Fruit fly (Drosophila melanogaster) whole organism, embryonic: ENCODE measurements around the gene HemK1.

Experiments
- Asciz ChIP-seq: fragments of 200-800 bp; sonication (Bioruptor generic); optimal IDR thresholded peaks from 2 replicates; lab custom pipeline; 2017; ENCODE audit warnings: missing biosample characterization, mild to moderate bottlenecking, missing genetic modification characterization, missing genetic modification reagents
- CG10147 ChIP-seq: fragments of 200-800 bp; sonication (Bioruptor generic); optimal IDR thresholded peaks from 2 replicates; lab custom pipeline; 2019; ENCODE audit warnings: missing biosample characterization, mild to moderate bottlenecking, missing genetic modification characterization, moderate library complexity
- CG11695 ChIP-seq: fragments of 200-800 bp; sonication (Bioruptor generic); IDR thresholded peaks from 3 replicates; pipeline ENCODE4 v1.3.6; 2022; ENCODE audit warnings: missing biosample characterization, missing genetic modification characterization
- CG12942 ChIP-seq: fragments of 200-800 bp; sonication (Bioruptor generic); optimal IDR thresholded peaks from 3 replicates; lab custom pipeline; 2016; ENCODE audit warnings: missing biosample characterization, missing genetic modification characterization
- CG13296 ChIP-seq: fragments of 200-800 bp; sonication (Bioruptor generic); optimal IDR thresholded peaks from 3 replicates; lab custom pipeline; 2018; ENCODE audit warnings: missing biosample characterization, mild to moderate bottlenecking, missing genetic modification characterization
- CG15514 ChIP-seq: fragments of 200-800 bp; sonication (Bioruptor generic); optimal IDR thresholded peaks from 3 replicates; lab custom pipeline; 2017; ENCODE audit warnings: missing biosample characterization, missing genetic modification characterization, mild to moderate bottlenecking, moderate library complexity, missing genetic modification reagents
- CG1603 ChIP-seq: fragments of 200-800 bp; sonication (Bioruptor generic); optimal IDR thresholded peaks from 2 replicates; lab custom pipeline; 2019; ENCODE audit warnings: missing biosample characterization, mild to moderate bottlenecking, missing genetic modification characterization, moderate library complexity
- CG17829 ChIP-seq: fragments of 200-800 bp; optimal IDR thresholded peaks from 2 replicates; lab custom pipeline; 2019; ENCODE audit warnings: missing biosample characterization, mild to moderate bottlenecking, missing genetic modification characterization, moderate library complexity
- CG18262 ChIP-seq: fragments of 200-800 bp; optimal IDR thresholded peaks from 3 replicates; lab custom pipeline; 2019; ENCODE audit warnings: missing biosample characterization, mild to moderate bottlenecking, missing genetic modification characterization, moderate library complexity
- CG18599 ChIP-seq: fragments of 200-800 bp; sonication (Bioruptor generic); optimal IDR thresholded peaks from 3 replicates; lab custom pipeline; 2017; ENCODE audit warnings: missing biosample characterization, missing genetic modification characterization, mild to moderate bottlenecking, moderate library complexity, missing genetic modification reagents
- CG2120 ChIP-seq: fragments of 200-800 bp; sonication (Bioruptor generic); optimal IDR thresholded peaks from 3 replicates; lab custom pipeline; 2016; ENCODE audit warnings: missing biosample characterization, missing genetic modification characterization
- CG2875 ChIP-seq: fragments of 200-800 bp; sonication (Bioruptor generic); optimal IDR thresholded peaks from 2 replicates; lab custom pipeline; 2017; ENCODE audit warnings: missing biosample characterization, mild to moderate bottlenecking, missing genetic modification characterization, missing genetic modification reagents
- CG3281 ChIP-seq: fragments of 200-800 bp; sonication (Bioruptor generic); optimal IDR thresholded peaks from 3 replicates; lab custom pipeline; 2017; ENCODE audit warnings: missing biosample characterization, mild to moderate bottlenecking, missing genetic modification characterization
- CG34376 ChIP-seq: fragments of 200-800 bp; sonication (Bioruptor generic); optimal IDR thresholded peaks from 2 replicates; lab custom pipeline; 2018; ENCODE audit warnings: missing biosample characterization, mild to moderate bottlenecking, missing genetic modification characterization
- CG34422 ChIP-seq: fragments of 200-800 bp; sonication (Bioruptor generic); IDR thresholded peaks from 3 replicates; pipeline ENCODE4 v1.3.6; 2022; ENCODE audit warnings: missing biosample characterization, missing genetic modification characterization
- CG4404 ChIP-seq: fragments of 200-800 bp; sonication (Bioruptor generic); IDR thresholded peaks from 2 replicates; pipeline ENCODE4 v1.3.6; 2022; ENCODE audit warnings: missing biosample characterization, missing genetic modification characterization
- CG4730 ChIP-seq: fragments of 200-800 bp; sonication (Bioruptor generic); IDR thresholded peaks from 2 replicates; pipeline ENCODE4 v1.3.6; 2022; ENCODE audit warnings: missing biosample characterization, missing genetic modification characterization
- CG7372 ChIP-seq: fragments of 200-800 bp; sonication (Bioruptor generic); IDR thresholded peaks from 2 replicates; pipeline ENCODE4 v1.3.6; 2022; ENCODE audit warnings: missing biosample characterization, missing genetic modification characterization
- CG7928 ChIP-seq: fragments of 200-800 bp; sonication (Bioruptor generic); optimal IDR thresholded peaks from 2 replicates; lab custom pipeline; 2017; ENCODE audit warnings: missing biosample characterization, mild to moderate bottlenecking, missing genetic modification characterization
- CG8388 ChIP-seq: fragments of 200-800 bp; sonication (Bioruptor generic); optimal IDR thresholded peaks from 2 replicates; lab custom pipeline; 2019; ENCODE audit warnings: missing biosample characterization, mild to moderate bottlenecking, missing genetic modification characterization, moderate library complexity
- Camta ChIP-seq: fragments of 200-800 bp; sonication (Bioruptor generic); optimal IDR thresholded peaks from 2 replicates; lab custom pipeline; 2016; ENCODE audit warnings: missing biosample characterization, missing genetic modification characterization
- CkIIα-i1 ChIP-seq: fragments of 200-800 bp; sonication (Bioruptor generic); IDR thresholded peaks from 2 replicates; pipeline ENCODE4 v1.3.6; 2022; ENCODE audit warnings: missing biosample characterization, missing genetic modification characterization
- D ChIP-seq, 2 experiments: fragments of 200-800 bp in 1 of 2; fragments of >200 bp in 1 of 2; sonication (Bioruptor generic) in 1 of 2; optimal IDR thresholded peaks; 2 replicates in 1 of 2; 3 replicates in 1 of 2; lab custom pipeline; 2017; ENCODE audit warnings: mild to moderate bottlenecking in 1 of 2, missing biosample characterization in 1 of 2, missing genetic modification characterization in 1 of 2, missing genetic modification reagents in 1 of 2
- Dbx ChIP-seq: fragments of 200-800 bp; sonication (Bioruptor generic); IDR thresholded peaks from 3 replicates; pipeline ENCODE4 v1.3.6; 2022; ENCODE audit warnings: missing biosample characterization, missing genetic modification characterization
- Dref ChIP-seq: fragments of 200-800 bp; sonication (Bioruptor generic); IDR thresholded peaks from 2 replicates; pipeline ENCODE4 v1.3.6; 2022; ENCODE audit warnings: missing biosample characterization, missing genetic modification characterization
- E2f2 ChIP-seq: fragments of 200-800 bp; sonication (Bioruptor generic); IDR thresholded peaks from 2 replicates; pipeline ENCODE4 v1.3.6; 2022; ENCODE audit warnings: missing biosample characterization, missing genetic modification characterization
- H2.0 ChIP-seq: fragments of 200-800 bp; sonication (Bioruptor generic); IDR thresholded peaks from 2 replicates; pipeline ENCODE4 v1.3.6; 2022; ENCODE audit warnings: missing biosample characterization, missing genetic modification characterization
- Hand ChIP-seq: fragments of 200-800 bp; sonication (Bioruptor generic); optimal IDR thresholded peaks from 2 replicates; lab custom pipeline; 2017; ENCODE audit warnings: mild to moderate bottlenecking, missing biosample characterization, missing genetic modification reagents, missing genetic modification characterization
- Mad ChIP-seq: fragments of 200-800 bp; sonication (Bioruptor generic); optimal IDR thresholded peaks from 2 replicates; lab custom pipeline; 2016; ENCODE audit warnings: missing biosample characterization, missing genetic modification characterization
- NC2α ChIP-seq: fragments of 200-800 bp; sonication (Bioruptor generic); optimal IDR thresholded peaks from 2 replicates; lab custom pipeline; 2016; ENCODE audit warnings: missing biosample characterization, missing genetic modification characterization
- Sry-δ ChIP-seq: fragments of 200-800 bp; sonication (Bioruptor generic); optimal IDR thresholded peaks from 2 replicates; lab custom pipeline; 2016; ENCODE audit warnings: missing biosample characterization, missing genetic modification characterization
- abd-A ChIP-seq: fragments of 200-800 bp; sonication (Bioruptor generic); optimal IDR thresholded peaks from 3 replicates; lab custom pipeline; 2019; ENCODE audit warnings: missing biosample characterization, mild to moderate bottlenecking, missing genetic modification characterization, moderate library complexity
- aop ChIP-seq: fragments of 200-800 bp; sonication (Bioruptor generic); IDR thresholded peaks from 2 replicates; pipeline ENCODE4 v1.3.6; 2022; ENCODE audit warnings: missing biosample characterization, missing genetic modification characterization
- bbx ChIP-seq: fragments of 200-800 bp; sonication (Bioruptor generic); IDR thresholded peaks from 2 replicates; pipeline ENCODE4 v1.3.6; 2022; ENCODE audit warnings: missing biosample characterization, missing genetic modification characterization; ENCODE audit not compliant: partially characterized antibody
- chm ChIP-seq: fragments of 200-800 bp; sonication (Bioruptor generic); IDR thresholded peaks from 2 replicates; pipeline ENCODE4 v1.3.6; 2022; ENCODE audit warnings: missing biosample characterization, missing genetic modification characterization
- chn ChIP-seq: fragments of 200-800 bp; sonication (Bioruptor generic); optimal IDR thresholded peaks from 2 replicates; lab custom pipeline; 2016; ENCODE audit warnings: missing biosample characterization, missing genetic modification characterization
- corto ChIP-seq: fragments of 200-800 bp; sonication (Bioruptor generic); optimal IDR thresholded peaks from 2 replicates; lab custom pipeline; 2016; ENCODE audit warnings: missing biosample characterization, mild to moderate bottlenecking, missing genetic modification characterization, moderate library complexity
- danr ChIP-seq: fragments of 200-800 bp; sonication (Bioruptor generic); IDR thresholded peaks from 2 replicates; pipeline ENCODE4 v1.3.6; 2022; ENCODE audit warnings: missing biosample characterization, missing genetic modification characterization
- disco-r ChIP-seq: fragments of 200-800 bp; sonication (Bioruptor generic); optimal IDR thresholded peaks from 2 replicates; lab custom pipeline; 2016; ENCODE audit warnings: missing biosample characterization, missing genetic modification characterization
- fd64A ChIP-seq: fragments of 200-800 bp; sonication (Bioruptor generic); optimal IDR thresholded peaks from 3 replicates; lab custom pipeline; 2018; ENCODE audit warnings: missing biosample characterization, mild to moderate bottlenecking, missing genetic modification characterization
- ham ChIP-seq: fragments of 200-800 bp; sonication (Bioruptor generic); IDR thresholded peaks from 2 replicates; pipeline ENCODE4 v1.3.6; 2022; ENCODE audit warnings: missing biosample characterization, missing genetic modification characterization
- nmo ChIP-seq: fragments of 200-800 bp; sonication (Bioruptor generic); optimal IDR thresholded peaks from 2 replicates; lab custom pipeline; 2018; ENCODE audit warnings: missing biosample characterization, mild to moderate bottlenecking, missing genetic modification characterization, moderate library complexity
- p53 ChIP-seq: fragments of 200-800 bp; sonication (Bioruptor generic); optimal IDR thresholded peaks from 2 replicates; lab custom pipeline; 2016; ENCODE audit warnings: missing biosample characterization, missing genetic modification characterization
- run ChIP-seq: fragments of 200-800 bp; sonication (Bioruptor generic); optimal IDR thresholded peaks from 3 replicates; lab custom pipeline; 2018; ENCODE audit warnings: missing biosample characterization, mild to moderate bottlenecking, missing genetic modification characterization
- sim ChIP-seq: fragments of 200-800 bp; sonication (Bioruptor generic); IDR thresholded peaks from 2 replicates; pipeline ENCODE4 v1.3.6; 2022; ENCODE audit warnings: missing biosample characterization, missing genetic modification characterization
- slou ChIP-seq: fragments of 200-800 bp; sonication (Bioruptor generic); optimal IDR thresholded peaks from 3 replicates; lab custom pipeline; 2016; ENCODE audit warnings: missing biosample characterization, missing genetic modification characterization
- sna ChIP-seq: fragments of 200-800 bp; sonication (Bioruptor generic); IDR thresholded peaks from 2 replicates; pipeline ENCODE4 v1.3.6; 2022; ENCODE audit warnings: missing biosample characterization, missing genetic modification characterization; ENCODE audit not compliant: partially characterized antibody
- vvl ChIP-seq: fragments of 200-800 bp; sonication (Bioruptor generic); IDR thresholded peaks from 2 replicates; pipeline ENCODE4 v1.3.6; 2022; ENCODE audit warnings: missing biosample characterization, missing genetic modification characterization

The HemK1 gene

DNA sequence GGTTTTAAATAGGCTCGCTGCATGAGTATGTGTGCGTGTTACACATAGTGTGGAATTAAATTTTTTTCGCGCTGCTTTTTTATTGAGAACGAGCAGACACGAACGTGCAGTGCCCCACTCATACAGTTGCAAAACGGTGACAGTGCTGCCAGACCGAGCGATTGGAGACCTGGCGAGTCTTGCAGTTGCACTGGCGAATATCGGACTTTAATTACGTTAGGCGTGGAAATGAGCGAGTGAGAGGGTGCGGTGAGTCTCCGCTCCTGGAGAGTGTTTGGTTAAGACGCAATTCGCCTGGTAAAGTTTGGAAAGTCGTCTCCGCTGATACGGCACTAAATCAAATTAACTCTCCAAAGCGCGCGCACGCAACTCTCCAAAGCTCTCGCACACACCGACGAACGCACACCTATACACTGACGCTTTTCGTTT lies 13.8 kb upstream of the HemK1 start (continued):
- no peak for TF ChIP-seq CG10147 (GFP tag; lab: Kevin White, UChicago)
- TF ChIP-seq run (tag; lab: Kevin White, UChicago), result no peak
- no peak for TF ChIP-seq CG4404 (GFP tag; lab: Robert Waterston, UW)
- peak; percentile 26 for TF ChIP-seq D (optimal IDR thresholded peaks at IDR 0.05; lab: Kevin White, UChicago)
- no peak for TF ChIP-seq D (GFP tag; optimal IDR thresholded peaks at IDR 0.05; lab: Kevin White, UChicago)
- TF ChIP-seq H2.0 (GFP tag; lab: Robert Waterston, UW), result 0 out of 2 replicates have a peak, but pooled peaks have one; percentile 25
- TF ChIP-seq CG8388 (GFP tag; lab: Kevin White, UChicago), result no peak
- no peak for TF ChIP-seq sim (GFP tag; lab: Robert Waterston, UW)
- no peak for TF ChIP-seq corto (GFP tag; lab: Kevin White, UChicago)
- no peak for TF ChIP-seq danr (GFP tag; lab: Robert Waterston, UW)
- TF ChIP-seq CG1603, result peak; percentile 51
- TF ChIP-seq Camta (GFP tag; lab: Kevin White, UChicago), result no peak
- TF ChIP-seq E2f2 (GFP tag; lab: Robert Waterston, UW), result peak; percentile 92
- no peak for TF ChIP-seq Asciz (GFP tag; lab: Kevin White, UChicago)
- peak; percentile 46 for TF ChIP-seq fd64A
- TF ChIP-seq CG34422 (GFP tag; lab: Robert Waterston, UW), result peak; percentile 45; the same call in 1 of the 3 replicates
- TF ChIP-seq Mad (GFP tag; lab: Kevin White, UChicago), result no peak
- TF ChIP-seq vvl (GFP tag; lab: Robert Waterston, UW), result peak; percentile 51
- TF ChIP-seq CG2120 (GFP tag; lab: Kevin White, UChicago), result peak; percentile 16
- peak; percentile 77 for TF ChIP-seq CG34376 (GFP tag; lab: Kevin White, UChicago)
- TF ChIP-seq p53 (GFP tag; lab: Kevin White, UChicago), result peak; percentile 59
- TF ChIP-seq sna, result peak; percentile 25

DNA sequence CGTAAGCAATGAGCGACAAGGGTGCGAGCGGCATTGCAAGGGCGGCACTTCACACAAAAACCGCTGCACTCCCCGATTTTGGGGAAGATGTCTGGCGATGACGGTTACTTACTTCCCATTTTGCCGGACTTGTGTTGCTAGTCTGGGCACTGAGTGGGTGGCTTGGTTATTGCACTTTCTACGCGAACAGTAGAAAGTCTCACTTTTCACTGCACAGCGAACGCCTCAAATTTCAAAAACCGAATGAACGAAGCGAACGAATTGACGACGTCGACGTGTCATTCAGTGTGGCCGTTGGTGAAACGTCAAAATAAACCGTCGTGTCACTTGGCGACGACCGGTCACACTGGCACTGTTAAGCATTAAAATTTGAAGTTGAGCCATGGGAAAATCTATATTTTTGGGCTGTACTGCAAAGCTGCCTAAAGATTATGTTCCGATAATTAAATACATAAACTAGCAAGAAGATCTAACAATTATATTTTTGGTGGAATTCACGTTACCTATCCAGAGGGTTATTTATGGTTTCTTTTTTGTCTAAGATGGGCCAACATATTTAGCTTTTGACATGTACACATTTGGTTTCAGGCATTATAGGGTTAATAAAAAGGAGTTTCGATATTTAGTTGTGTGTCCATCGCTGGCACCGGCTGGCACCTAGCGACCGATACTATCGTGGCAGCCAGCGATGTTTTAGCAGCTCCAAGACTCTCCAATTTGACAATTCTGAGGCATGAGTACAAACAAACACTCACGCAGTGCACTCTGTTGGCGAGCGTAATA lies 12.9 kb upstream of the HemK1 start, which contains the start of the genes Sec61alpha and Daxx:
Gene Sec61alpha (minus strand): TSS at position 364 of the 783 bp plus-strand sequence.
Gene Daxx (plus strand): TSS at position 718 of the 783 bp plus-strand sequence.
- TF ChIP-seq Sry-δ (GFP tag; lab: Kevin White, UChicago), result peak; percentile 100
- TF ChIP-seq CG1603, result peak; percentile 54
- TF ChIP-seq chn (GFP tag; lab: Kevin White, UChicago), result peak; percentile 89
- TF ChIP-seq CG17829 (tag; lab: Kevin White, UChicago), result peak; percentile 83
- peak; percentile 66 for TF ChIP-seq chm (GFP tag; lab: Robert Waterston, UW)
- peak; percentile 70 for TF ChIP-seq CG3281 (GFP tag; lab: Kevin White, UChicago)
- TF ChIP-seq danr (GFP tag; lab: Robert Waterston, UW), result peak; percentile 66; the same call in 1 of the 2 replicates
- TF ChIP-seq CG7372 (GFP tag; lab: Robert Waterston, UW), result peak; percentile 86
- peak; percentile 100 for TF ChIP-seq bbx
- peak; percentile 16 for TF ChIP-seq NC2α
- TF ChIP-seq slou (GFP tag; lab: Kevin White, UChicago), result peak; percentile 89
- peak; percentile 51 for TF ChIP-seq abd-A (tag; lab: Kevin White, UChicago)
- TF ChIP-seq CG12942, result peak; percentile 87
- TF ChIP-seq Hand, result peak; percentile 27
- peak; percentile 41 for TF ChIP-seq CG7928 (GFP tag; lab: Kevin White, UChicago)
- TF ChIP-seq CG4730 (GFP tag; lab: Robert Waterston, UW), result peak; percentile 68
- peak; percentile 77 for TF ChIP-seq CG15514 (GFP tag; lab: Kevin White, UChicago)
- TF ChIP-seq CG18599, result peak; percentile 86
- TF ChIP-seq CG18262 (tag; lab: Kevin White, UChicago), result peak; percentile 73
- peak; percentile 76 for TF ChIP-seq CG13296 (GFP tag; lab: Kevin White, UChicago)
- peak; percentile 94 for TF ChIP-seq Dbx (GFP tag; lab: Robert Waterston, UW)
- peak; percentile 87 for TF ChIP-seq nmo (GFP tag; lab: Kevin White, UChicago)
- TF ChIP-seq ham (GFP tag; lab: Robert Waterston, UW), result peak; percentile 74
- peak; percentile 77 for TF ChIP-seq CG11695 (GFP tag; lab: Robert Waterston, UW)
- TF ChIP-seq disco-r, result peak; percentile 78
- peak; percentile 67 for TF ChIP-seq Dref (GFP tag; lab: Robert Waterston, UW)
- no peak for TF ChIP-seq CkIIα-i1 (GFP tag; lab: Robert Waterston, UW)
- TF ChIP-seq aop, result peak; percentile 46; the same call in 1 of the 2 replicates
- peak; percentile 19 for TF ChIP-seq CG2875 (GFP tag; lab: Kevin White, UChicago)
